Worm (Caenorhabditis elegans) whole organism, late embryonic: ENCODE measurements around the gene tbb-1.
A peak's percentile ranks its signal among the peaks of the same experiment; 100 is the strongest.

ENCODE experiments used
- C38D4.7 ChIP-seq: fragments of 200-800 bp; sonication (Bioruptor generic); optimal IDR thresholded peaks from 2 replicates; lab custom pipeline; 2018; ENCODE audit warnings: mild to moderate bottlenecking, missing genetic modification characterization, moderate library complexity, missing compliant biosample characterization
- F13H6.1 ChIP-seq: sonication (generic microtip); optimal IDR thresholded peaks from 2 replicates; lab custom pipeline; 2016; ENCODE audit warnings: missing genetic modification characterization, missing compliant biosample characterization
- K02D7.2 ChIP-seq: sonication (generic microtip); optimal IDR thresholded peaks from 2 replicates; lab custom pipeline; 2017; ENCODE audit warnings: mild to moderate bottlenecking, missing genetic modification characterization, missing compliant biosample characterization
- K09A11.1 ChIP-seq: sonication (generic microtip); optimal IDR thresholded peaks from 2 replicates; lab custom pipeline; 2017; ENCODE audit warnings: antibody characterized with exemption, mild to moderate bottlenecking, missing genetic modification characterization, missing compliant biosample characterization; ENCODE audit not compliant: insufficient read depth
- T23F11.4 ChIP-seq: fragments of 200-800 bp; sonication (Bioruptor generic); optimal IDR thresholded peaks from 2 replicates; lab custom pipeline; 2018; ENCODE audit warnings: mild to moderate bottlenecking, missing genetic modification characterization, missing compliant biosample characterization
- ceh-18 ChIP-seq: sonication (generic microtip); optimal IDR thresholded peaks from 2 replicates; lab custom pipeline; 2016; ENCODE audit warnings: missing genetic modification characterization, missing compliant biosample characterization
- ceh-2 ChIP-seq: sonication (generic microtip); optimal IDR thresholded peaks from 2 replicates; lab custom pipeline; 2016; ENCODE audit warnings: missing genotype, missing genetic modification characterization, missing compliant biosample characterization
- ceh-22 ChIP-seq: sonication (generic microtip); optimal IDR thresholded peaks from 2 replicates; lab custom pipeline; 2017; ENCODE audit warnings: missing biosample characterization, missing genetic modification characterization
- ceh-30 ChIP-seq: fragments of 150-350 bp; optimal IDR thresholded peaks from 2 replicates; lab custom pipeline; 2014; ENCODE audit warnings: missing biosample characterization, missing genetic modification characterization
- ceh-34 ChIP-seq: sonication (generic microtip); optimal IDR thresholded peaks from 2 replicates; lab custom pipeline; 2016; ENCODE audit warnings: mild to moderate bottlenecking, missing genetic modification characterization, missing compliant biosample characterization
- ceh-48 ChIP-seq: sonication (generic microtip); optimal IDR thresholded peaks from 2 replicates; lab custom pipeline; 2016; ENCODE audit warnings: missing genetic modification characterization, inconsistent platforms, missing compliant biosample characterization
- dmd-4 ChIP-seq: sonication (generic microtip); optimal IDR thresholded peaks from 2 replicates; lab custom pipeline; 2016; ENCODE audit warnings: borderline replicate concordance, missing genetic modification characterization, missing compliant biosample characterization
- dve-1 ChIP-seq: sonication (generic microtip); optimal IDR thresholded peaks from 2 replicates; lab custom pipeline; 2017; ENCODE audit warnings: antibody characterized with exemption, mild to moderate bottlenecking, missing genetic modification characterization, missing compliant biosample characterization
- elt-4 ChIP-seq: sonication (generic microtip); optimal IDR thresholded peaks from 2 replicates; lab custom pipeline; 2016; ENCODE audit warnings: missing genetic modification characterization, missing compliant biosample characterization
- ets-4 ChIP-seq: sonication (generic microtip); optimal IDR thresholded peaks from 2 replicates; lab custom pipeline; 2016; ENCODE audit warnings: missing genetic modification characterization, missing compliant biosample characterization
- eyg-1 ChIP-seq: sonication (generic microtip); optimal IDR thresholded peaks from 2 replicates; lab custom pipeline; 2016; ENCODE audit warnings: missing genotype, missing genetic modification characterization, missing compliant biosample characterization
- fkh-6 ChIP-seq: sonication (generic microtip); optimal IDR thresholded peaks from 2 replicates; lab custom pipeline; 2016; ENCODE audit warnings: missing genetic modification characterization, missing compliant biosample characterization
- gmeb-2 ChIP-seq: sonication (generic microtip); optimal IDR thresholded peaks from 2 replicates; lab custom pipeline; 2016; ENCODE audit warnings: missing genetic modification characterization, inconsistent platforms, missing compliant biosample characterization
- hlh-13 ChIP-seq: fragments of 200-800 bp; sonication (Bioruptor generic); optimal IDR thresholded peaks from 2 replicates; lab custom pipeline; 2018; ENCODE audit warnings: mild to moderate bottlenecking, missing genetic modification characterization, missing compliant biosample characterization
- lim-6 ChIP-seq: sonication (generic microtip); optimal IDR thresholded peaks from 2 replicates; lab custom pipeline; 2016; ENCODE audit warnings: missing genetic modification characterization, missing compliant biosample characterization
- lin-11 ChIP-seq: fragments of 200-800 bp; sonication (Bioruptor generic); optimal IDR thresholded peaks from 2 replicates; lab custom pipeline; 2018; ENCODE audit warnings: mild to moderate bottlenecking, missing genetic modification characterization, missing compliant biosample characterization
- mec-3 ChIP-seq: sonication (generic microtip); optimal IDR thresholded peaks from 2 replicates; lab custom pipeline; 2016; ENCODE audit warnings: borderline replicate concordance, missing genetic modification characterization, missing compliant biosample characterization
- nhr-11 ChIP-seq: fragments of 150-350 bp; optimal IDR thresholded peaks from 2 replicates; lab custom pipeline; 2014; ENCODE audit warnings: missing biosample characterization, missing genetic modification characterization
- npax-4 ChIP-seq: sonication (generic microtip); optimal IDR thresholded peaks from 2 replicates; lab custom pipeline; 2016; ENCODE audit warnings: missing genetic modification characterization, missing compliant biosample characterization
- pag-3 ChIP-seq: sonication (generic microtip); optimal IDR thresholded peaks from 2 replicates; lab custom pipeline; 2016; ENCODE audit warnings: missing compliant biosample characterization, missing genetic modification characterization, borderline replicate concordance
- pha-2 ChIP-seq: sonication (generic microtip); optimal IDR thresholded peaks from 2 replicates; lab custom pipeline; 2017; ENCODE audit warnings: mild to moderate bottlenecking, missing genetic modification characterization, missing compliant biosample characterization
- pha-4 ChIP-seq: fragments of 150-350 bp; optimal IDR thresholded peaks from 2 replicates; lab custom pipeline; 2018; ENCODE audit warnings: missing biosample characterization, missing genetic modification reagents, missing genetic modification characterization
- pqm-1 ChIP-seq: sonication (generic microtip); optimal IDR thresholded peaks from 2 replicates; lab custom pipeline; 2016; ENCODE audit warnings: missing genetic modification characterization, missing compliant biosample characterization
- pros-1 ChIP-seq: fragments of 150-350 bp; optimal IDR thresholded peaks from 2 replicates; lab custom pipeline; 2014; ENCODE audit warnings: missing biosample characterization, missing genetic modification reagents, missing genetic modification characterization
- ref-2 ChIP-seq: sonication (generic microtip); optimal IDR thresholded peaks from 2 replicates; lab custom pipeline; 2016; ENCODE audit warnings: missing genetic modification characterization, missing compliant biosample characterization
- rnt-1 ChIP-seq: sonication (generic microtip); optimal IDR thresholded peaks from 2 replicates; lab custom pipeline; 2016; ENCODE audit warnings: missing genetic modification characterization, missing compliant biosample characterization
- sox-2 ChIP-seq: fragments of 200-800 bp; sonication (Bioruptor generic); IDR thresholded peaks from 2 replicates; pipeline ENCODE4 v1.3.6; 2022; ENCODE audit warnings: missing genetic modification reagents, missing genetic modification characterization, missing compliant biosample characterization
- syd-9 ChIP-seq: sonication (generic microtip); optimal IDR thresholded peaks from 2 replicates; lab custom pipeline; 2016; ENCODE audit warnings: mild to moderate bottlenecking, missing genetic modification characterization, moderate library complexity, missing compliant biosample characterization
- unc-3 ChIP-seq, 2 experiments: fragments of 200-800 bp in 1 of 2; sonication (Bioruptor generic) in 1 of 2; sonication (generic microtip) in 1 of 2; conservative IDR thresholded peaks in 1 of 2; optimal IDR thresholded peaks in 1 of 2; 2 replicates each; pipeline versions ENCODE4 v1.3.6 to Lab custom; 2016 to 2022; ENCODE audit warnings: missing compliant biosample characterization in 2 of 2, missing genetic modification characterization in 2 of 2, missing genetic modification reagents in 1 of 2
- unc-42 ChIP-seq: sonication (generic microtip); optimal IDR thresholded peaks from 2 replicates; lab custom pipeline; 2016; ENCODE audit warnings: missing genotype, missing genetic modification characterization, missing compliant biosample characterization
- unc-55 ChIP-seq: sonication (generic microtip); optimal IDR thresholded peaks from 2 replicates; lab custom pipeline; 2017; ENCODE audit warnings: missing biosample characterization, missing genetic modification reagents, missing genetic modification characterization
- zip-5 ChIP-seq: sonication (generic microtip); optimal IDR thresholded peaks from 2 replicates; lab custom pipeline; 2016; ENCODE audit warnings: missing genetic modification characterization, missing compliant biosample characterization

Gene tbb-1

ce11 chrIII:10759050-10760023 lies 17.1 kb upstream of the tbb-1 start, which contains the start of gene tasp-1 (continued):
- TF ChIP-seq unc-55 (peak; percentile 93), eyg-1 (peak; percentile 94), pros-1 (tag; lab: Kevin White, UChicago) (peak; percentile 100), F13H6.1 (tag; lab: Kevin White, UChicago) (peak; percentile 98), rnt-1 (peak; percentile 100), T23F11.4 (GFP tag; lab: Kevin White, UChicago) (peak; percentile 95), C38D4.7 (GFP tag; lab: Kevin White, UChicago) (peak; percentile 80), K02D7.2 (peak; percentile 92), nhr-11 (tag; lab: Kevin White, UChicago) (peak; percentile 89), unc-3 (GFP tag; conservative IDR thresholded peaks at IDR 0.05; lab: Robert Waterston, UW) (peak; percentile 96), unc-3 (tag; optimal IDR thresholded peaks at IDR 0.05; lab: Kevin White, UChicago) (peak; percentile 97), syd-9 (tag; lab: Kevin White, UChicago) (peak; percentile 97), zip-5 (tag; lab: Kevin White, UChicago) (peak; percentile 90), ceh-2 (tag; lab: Kevin White, UChicago) (peak; percentile 98), dmd-4 (peak; percentile 97), ceh-48 (tag; lab: Kevin White, UChicago) (peak; percentile 100), mec-3 (tag; lab: Kevin White, UChicago) (peak; percentile 98), lim-6 (tag; lab: Kevin White, UChicago) (peak; percentile 98), npax-4 (peak; percentile 62), ceh-34 (peak; percentile 100), pqm-1 (tag; lab: Kevin White, UChicago) (peak; percentile 99), K09A11.1 (tag; lab: Kevin White, UChicago) (peak; percentile 95), elt-4 (tag; lab: Kevin White, UChicago) (peak; percentile 26), dve-1 (tag; lab: Kevin White, UChicago) (peak; percentile 98), ceh-22 (tag; lab: Kevin White, UChicago) (peak; percentile 97), ets-4 (tag; lab: Kevin White, UChicago) (peak; percentile 99), ceh-30 (tag; lab: Kevin White, UChicago) (peak; percentile 29)

- TF ChIP-seq ceh-2 (tag; lab: Kevin White, UChicago) (no peak), mec-3 (tag; lab: Kevin White, UChicago) (no peak), ceh-18 (tag; lab: Kevin White, UChicago) (no peak), pha-4 (tag; lab: Kevin White, UChicago) (no peak), sox-2 (GFP tag; lab: Robert Waterston, UW) (no peak), gmeb-2 (tag; lab: Kevin White, UChicago) (no peak), ref-2 (tag; lab: Kevin White, UChicago) (no peak), unc-42 (no peak), elt-4 (tag; lab: Kevin White, UChicago) (no peak), hlh-13 (GFP tag; lab: Kevin White, UChicago) (no peak), F13H6.1 (tag; lab: Kevin White, UChicago) (no peak), T23F11.4 (GFP tag; lab: Kevin White, UChicago) (no peak), lin-11 (no peak), lim-6 (tag; lab: Kevin White, UChicago) (no peak), pha-2 (tag; lab: Kevin White, UChicago) (no peak), nhr-11 (tag; lab: Kevin White, UChicago) (no peak), fkh-6 (tag; lab: Kevin White, UChicago) (no peak), pag-3 (tag; lab: Kevin White, UChicago) (no peak), npax-4 (no peak)
Measured at ce11 chrIII:10758422-10758821, 16.2 kb upstream of the tbb-1 start, which contains the start of gene K01G5.10. Gene K01G5.10, minus strand, starts transcription at chrIII:10758522.
